Fruit fly (Drosophila melanogaster) whole organism: ENCODE data around the gene Mettl5.

Experiments used
- CG8478 ChIP-seq: fragments of >200 bp; optimal IDR thresholded peaks from 2 replicates; lab custom pipeline; 2018; ENCODE audit warnings: inconsistent platforms
- Dll ChIP-seq: fragments of >200 bp; optimal IDR thresholded peaks from 2 replicates; lab custom pipeline; 2017
- EcR ChIP-seq, 2 experiments: fragments of >200 bp; optimal IDR thresholded peaks; 2 replicates each; lab custom pipeline; 2017; ENCODE audit warnings: missing biosample characterization in 2 of 2, missing genetic modification characterization in 2 of 2, missing genetic modification reagents in 2 of 2
- pan ChIP-seq: fragments of >200 bp; optimal IDR thresholded peaks from 2 replicates; lab custom pipeline; 2017
- psq ChIP-seq: fragments of >200 bp; optimal IDR thresholded peaks from 2 replicates; lab custom pipeline; 2017
- usp ChIP-seq: fragments of >200 bp; optimal IDR thresholded peaks from 2 replicates; lab custom pipeline; 2017; ENCODE audit warnings: missing biosample characterization, missing genetic modification characterization, mixed read lengths

Mettl5 gene

DNA sequence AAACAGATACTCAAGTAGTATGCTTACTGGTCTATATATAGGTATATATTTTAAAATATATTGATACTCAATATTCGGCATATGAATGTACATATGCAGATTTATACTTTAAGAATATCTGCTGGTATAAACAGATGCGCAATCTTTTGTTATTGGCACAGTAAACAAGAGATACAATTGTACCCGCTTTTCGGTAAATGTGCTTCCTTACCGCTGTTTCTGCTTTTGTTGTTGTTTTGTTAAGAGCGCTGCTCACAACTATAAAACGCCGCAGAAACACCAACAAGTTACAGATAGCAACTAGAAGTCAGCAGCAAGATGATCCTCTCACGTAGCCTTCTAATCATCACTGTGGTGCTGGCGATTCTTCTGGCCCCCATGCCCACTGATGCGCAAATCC is 2.2 kb downstream of the Mettl5 start, which contains the start of gene CG45081:
TSS of gene CG45081 (plus strand) at position 301 of the 400 bp plus-strand sequence.
- TF ChIP-seq EcR (GFP tag; optimal IDR thresholded peaks at IDR 0.05; lab: Kevin White, UChicago), result no peak
- TF ChIP-seq psq (lab: Kevin White, UChicago), result no peak
- no peak for TF ChIP-seq pan (lab: Kevin White, UChicago)
- TF ChIP-seq Dll, result no peak
- TF ChIP-seq CG8478 (lab: Kevin White, UChicago), result no peak
- TF ChIP-seq usp, result no peak

DNA sequence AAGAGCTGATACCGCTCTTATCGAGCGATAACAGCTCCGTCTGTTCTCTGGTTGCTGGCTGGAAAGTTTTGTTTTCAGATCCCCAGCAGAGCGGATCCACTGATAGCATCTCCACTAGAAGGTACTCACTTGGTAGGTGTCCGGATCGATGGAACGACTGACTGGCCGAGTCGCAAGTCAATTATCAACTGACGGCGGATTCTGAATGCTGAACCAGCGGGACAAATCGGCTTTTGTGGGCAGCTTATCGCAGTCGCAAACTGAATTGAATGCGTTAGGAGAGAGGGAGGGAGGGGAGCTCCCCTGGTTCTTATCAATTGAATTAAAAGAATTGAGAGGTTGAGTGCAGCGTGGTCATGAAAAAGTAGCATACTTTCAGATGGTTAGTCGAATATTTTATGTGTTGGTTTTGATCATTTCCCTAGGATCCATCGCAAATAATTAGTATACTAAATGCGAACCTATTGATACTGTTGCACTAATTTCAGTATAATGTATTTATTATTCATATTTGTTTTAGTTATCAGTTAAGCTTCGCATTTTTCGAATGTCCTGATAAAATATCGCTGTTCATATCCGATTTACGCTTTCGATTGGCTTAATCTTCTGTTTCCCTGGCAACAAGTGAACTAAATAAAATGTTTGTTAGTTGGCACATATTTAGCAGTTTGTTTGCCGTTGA is 5.3 kb downstream of the Mettl5 start, which contains the start of the genes Aldh7A1 and CG14085:
TSS of gene Aldh7A1 (minus strand) at position 194 of the 682 bp plus-strand sequence.
TSS of gene CG14085 (plus strand) at position 632 of the 682 bp plus-strand sequence.
- TF ChIP-seq psq (lab: Kevin White, UChicago) (no peak), CG8478 (lab: Kevin White, UChicago) (no peak), usp (no peak), EcR (GFP tag; optimal IDR thresholded peaks at IDR 0.05; lab: Kevin White, UChicago) (no peak), Dll (no peak), pan (lab: Kevin White, UChicago) (no peak)

DNA sequence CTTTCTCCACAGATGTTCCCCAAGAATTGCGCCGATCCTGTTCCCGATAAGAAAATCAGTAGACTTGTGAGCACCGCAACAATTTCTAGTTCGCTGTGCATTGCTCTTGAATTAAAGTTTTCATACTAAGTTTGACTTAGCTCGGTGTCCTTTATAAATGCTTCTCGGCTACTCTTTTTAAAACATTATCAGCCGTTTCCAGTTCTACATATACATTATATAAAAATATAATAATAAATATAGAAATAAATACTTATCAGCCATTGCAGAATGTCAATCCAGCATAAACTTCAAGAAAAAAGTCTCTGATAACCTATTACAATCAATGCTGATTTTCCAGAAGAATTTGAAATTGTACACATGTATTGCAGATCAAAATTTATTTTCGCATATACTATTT is 7.0 kb downstream of the Mettl5 start, which contains the start of gene CG14088:
TSS of gene CG14088 (minus strand) at position 101 of the 400 bp plus-strand sequence.
- no peak for TF ChIP-seq psq (lab: Kevin White, UChicago)
- TF ChIP-seq usp, result no peak
- TF ChIP-seq EcR (GFP tag; optimal IDR thresholded peaks at IDR 0.05; lab: Kevin White, UChicago), result no peak
- no peak for TF ChIP-seq pan (lab: Kevin White, UChicago)
- no peak for TF ChIP-seq Dll
- no peak for TF ChIP-seq CG8478 (lab: Kevin White, UChicago)

DNA sequence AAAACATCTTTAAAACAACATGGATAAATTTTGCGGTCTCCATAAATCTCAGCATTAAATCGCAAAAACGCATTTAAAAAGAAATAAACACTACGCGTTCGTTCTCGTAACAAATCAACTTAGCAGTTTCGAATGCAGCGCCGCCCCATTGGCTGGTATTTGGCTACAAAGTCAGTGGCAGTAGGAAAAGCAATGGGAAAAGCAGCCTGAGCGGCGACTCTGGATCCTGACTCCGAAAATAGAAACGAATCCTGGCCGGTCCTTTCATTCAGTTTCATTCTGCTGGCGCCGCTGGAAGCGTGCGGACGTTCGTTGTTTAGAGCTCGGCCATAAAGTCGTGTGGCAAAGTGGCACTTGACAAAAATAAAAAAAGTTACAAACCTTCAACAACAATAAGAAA is 11.9 kb downstream of the Mettl5 start, which contains the start of gene CG14086:
TSS of gene CG14086 (plus strand) at position 301 of the 400 bp plus-strand sequence.
- no peak for TF ChIP-seq usp
- no peak for TF ChIP-seq psq (lab: Kevin White, UChicago)
- TF ChIP-seq pan (lab: Kevin White, UChicago), result no peak
- no peak for TF ChIP-seq Dll
- no peak for TF ChIP-seq CG8478 (lab: Kevin White, UChicago)
- TF ChIP-seq EcR (GFP tag; optimal IDR thresholded peaks at IDR 0.05; lab: Kevin White, UChicago), result no peak

DNA sequence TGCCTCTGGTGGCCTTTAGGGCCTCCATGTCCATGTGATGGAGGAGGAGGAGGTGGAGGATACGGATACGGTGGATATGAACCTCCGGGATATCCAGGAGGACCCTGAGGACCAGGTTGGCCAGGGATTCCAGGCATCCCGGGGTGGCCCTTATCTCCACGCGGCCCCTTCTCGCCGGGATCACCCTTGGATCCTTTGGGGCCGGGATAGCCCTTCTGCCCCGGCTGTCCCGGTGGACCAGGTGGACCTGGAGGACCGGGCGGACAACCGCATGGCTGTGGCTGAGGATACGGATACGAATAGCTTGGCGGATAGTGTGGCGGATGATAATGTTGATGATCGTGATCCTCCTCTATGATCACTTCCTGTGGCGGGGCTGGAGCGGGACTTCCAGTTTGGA is 16.7 kb downstream of the Mettl5 start:
- TF ChIP-seq Dll (no peak), pan (lab: Kevin White, UChicago) (no peak), CG8478 (lab: Kevin White, UChicago) (no peak), usp (no peak), psq (lab: Kevin White, UChicago) (no peak), EcR (GFP tag; optimal IDR thresholded peaks at IDR 0.05; lab: Kevin White, UChicago) (no peak)

DNA sequence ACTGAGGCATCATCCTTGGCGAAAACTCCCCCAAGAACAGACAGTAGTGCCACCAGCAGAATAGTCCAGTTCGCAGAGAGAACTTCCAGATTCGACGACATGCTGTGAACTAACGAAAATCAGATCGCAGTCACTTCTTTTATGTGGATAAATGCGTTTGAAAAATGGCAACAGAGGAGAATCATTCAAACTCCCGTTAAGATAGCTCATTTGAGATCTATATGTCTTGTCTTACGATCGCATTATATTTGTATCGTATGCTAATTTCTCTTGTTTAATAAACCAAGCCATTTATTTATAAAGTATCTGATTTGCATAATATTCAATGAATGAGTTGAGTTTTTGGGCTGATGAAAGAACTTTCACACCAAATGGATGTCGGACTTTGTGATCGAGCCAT is 17.1 kb downstream of the Mettl5 start, which contains the start of gene CG14089:
TSS of gene CG14089 (minus strand) at position 101 of the 400 bp plus-strand sequence.
- TF ChIP-seq psq (lab: Kevin White, UChicago) (no peak), usp (no peak), CG8478 (lab: Kevin White, UChicago) (no peak), EcR (GFP tag; optimal IDR thresholded peaks at IDR 0.05; lab: Kevin White, UChicago) (no peak), Dll (no peak), pan (lab: Kevin White, UChicago) (no peak)

DNA sequence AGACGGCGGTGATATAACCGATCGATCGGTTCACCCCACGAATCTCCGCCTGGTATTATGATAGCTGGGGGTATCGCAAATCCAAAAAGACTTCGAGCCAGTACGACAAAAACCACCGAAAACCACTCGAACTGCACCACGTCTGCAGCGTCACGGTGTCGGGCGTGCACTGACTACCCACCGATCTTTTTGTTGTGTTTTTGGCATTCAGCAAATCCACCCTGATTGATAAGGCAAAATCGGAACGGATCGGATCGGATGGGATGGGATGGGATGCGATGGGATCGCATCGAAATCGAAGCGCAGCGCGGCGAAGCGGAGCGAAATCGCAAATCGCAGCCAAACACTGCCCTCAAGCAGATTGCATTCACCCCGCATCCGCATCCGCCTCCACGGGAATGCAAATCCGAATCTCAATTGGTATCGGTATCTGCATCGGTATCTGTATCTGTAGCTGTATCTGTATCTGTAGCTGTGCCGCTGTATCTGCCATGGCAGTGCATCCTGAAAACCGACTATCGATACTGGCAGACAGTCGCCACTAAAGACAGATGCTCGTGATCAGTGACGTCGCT is 24.9 kb downstream of the Mettl5 start:
- no peak for TF ChIP-seq usp
- no peak for TF ChIP-seq EcR (GFP tag; optimal IDR thresholded peaks at IDR 0.05; lab: Kevin White, UChicago)
- no peak for TF ChIP-seq psq (lab: Kevin White, UChicago)
- TF ChIP-seq pan (lab: Kevin White, UChicago), result no peak
- no peak for TF ChIP-seq Dll
- no peak for TF ChIP-seq CG8478 (lab: Kevin White, UChicago)

DNA sequence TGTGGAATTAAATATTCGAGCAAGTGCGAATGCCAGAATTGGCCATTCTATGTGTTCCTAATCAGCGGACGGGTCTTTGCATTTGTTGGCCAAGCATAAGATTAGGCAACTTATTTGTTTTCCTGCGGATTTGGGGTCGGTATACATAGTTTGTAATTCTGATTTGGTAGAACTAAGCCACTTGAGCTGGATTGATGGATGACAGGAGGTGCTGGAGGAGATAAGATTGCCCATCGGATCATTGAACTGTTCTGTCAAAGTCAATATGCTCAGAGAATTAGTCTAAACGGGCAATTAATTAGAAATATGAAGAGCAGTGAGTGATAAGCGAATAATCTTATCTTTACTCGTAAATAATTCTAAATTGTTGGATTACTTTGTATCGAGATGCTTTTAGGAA is 25.8 kb downstream of the Mettl5 start:
- no peak for TF ChIP-seq psq (lab: Kevin White, UChicago)

DNA sequence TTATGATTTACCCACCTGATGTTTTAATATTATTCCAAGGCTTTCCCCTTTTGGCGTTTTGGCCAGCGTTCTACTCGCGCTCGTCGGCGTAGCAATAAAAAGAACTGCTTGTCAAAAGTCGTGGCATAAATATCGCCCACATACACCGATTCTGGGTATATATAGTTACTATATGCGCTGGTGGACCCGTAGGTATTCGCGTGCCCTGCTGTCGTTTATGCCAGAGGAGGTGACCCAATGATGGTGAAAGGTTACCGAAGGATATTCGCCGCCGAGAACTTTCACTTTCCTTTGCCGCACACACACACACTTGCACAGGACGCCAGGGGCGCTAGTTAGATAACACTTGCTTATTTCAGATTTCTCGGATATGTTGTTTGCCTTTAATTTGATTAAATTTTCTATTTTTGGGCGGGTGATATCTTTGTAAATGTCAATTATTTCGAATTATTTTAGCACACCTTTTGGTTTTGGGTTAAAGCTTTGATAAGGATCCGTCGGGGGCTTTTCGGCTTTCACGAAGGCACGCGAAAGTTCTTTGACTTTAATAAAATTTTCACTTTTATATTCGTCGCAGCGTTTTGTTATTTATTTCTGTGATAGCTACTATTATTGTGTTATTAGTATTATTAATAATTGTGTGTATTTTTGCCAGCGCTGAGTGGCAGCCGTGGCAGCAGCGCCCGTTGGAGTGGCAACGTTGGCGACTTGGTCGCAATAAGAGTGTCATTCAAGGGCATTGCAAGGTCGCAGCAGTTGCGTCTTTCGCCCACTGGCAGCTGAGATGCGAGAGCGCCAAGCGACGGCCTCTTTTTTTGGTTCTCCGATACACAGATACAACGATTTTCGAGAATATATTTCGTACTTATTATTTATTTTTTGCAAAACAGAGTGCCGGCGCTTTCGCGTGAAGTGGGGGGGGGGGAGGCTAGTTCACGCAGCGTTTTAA is 28.2 kb downstream of the Mettl5 start:
- TF ChIP-seq psq (lab: Kevin White, UChicago) (no peak), Dll (no peak), CG8478 (lab: Kevin White, UChicago) (no peak), EcR (GFP tag; optimal IDR thresholded peaks at IDR 0.05; lab: Kevin White, UChicago) (no peak), usp (no peak), pan (lab: Kevin White, UChicago) (no peak)

DNA sequence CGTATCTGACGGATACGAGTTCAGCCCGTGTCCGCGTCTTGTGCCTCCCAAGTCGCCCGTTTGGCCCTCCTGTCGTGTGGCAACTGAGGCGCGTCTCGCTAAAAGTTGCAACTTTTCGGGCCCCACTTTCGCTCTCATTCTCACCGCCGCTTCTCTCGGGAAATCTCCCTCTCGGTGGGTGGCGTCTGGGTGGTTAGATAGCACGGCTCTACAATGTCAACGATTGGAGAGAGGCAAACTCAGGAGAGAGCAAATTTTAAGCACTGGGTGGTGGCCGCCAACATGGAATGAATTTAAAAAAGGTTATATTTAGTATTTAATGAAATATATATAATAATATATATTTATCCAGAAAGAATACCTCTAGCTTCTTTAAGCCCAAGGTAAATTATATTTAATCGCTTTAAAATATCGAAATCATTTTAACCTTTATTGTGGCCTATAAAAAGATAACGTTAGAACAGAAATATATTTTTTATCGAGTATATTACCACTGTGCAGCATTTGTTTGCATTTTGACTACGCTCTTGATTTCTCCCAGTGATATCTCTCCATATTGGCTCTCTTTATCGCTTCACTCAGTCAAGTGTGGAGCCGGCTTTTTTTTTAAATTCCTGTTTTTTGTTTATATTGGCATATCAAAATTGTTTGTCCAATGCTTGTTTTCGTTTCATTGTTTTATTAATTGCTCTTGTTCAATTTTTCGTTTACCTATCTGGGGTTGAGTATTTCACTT is 29.0 kb downstream of the Mettl5 start, which contains the start of gene Gbs-76A:
TSS of gene Gbs-76A (minus strand) at position 327 of the 736 bp plus-strand sequence.
- TF ChIP-seq Dll (peak; percentile 64), EcR (GFP tag; optimal IDR thresholded peaks at IDR 0.05; lab: Kevin White, UChicago) (no peak), usp (no peak)
